Worm (Caenorhabditis elegans): ENCODE results near the gene ttbk-5.

The ttbk-5 gene

ce11 chrIV:10128906-10129386 is 38.5 kb downstream of the ttbk-5 start, which contains the start of the genes gtbp-1 and K08F4.3 (continued):
- peak; percentile 45 for TF ChIP-seq F16B12.6 (tag; optimal IDR thresholded peaks at IDR 0.05)
- no peak for TF ChIP-seq lir-3 (tag; optimal IDR thresholded peaks at IDR 0.05; ENCODE audit: poor library complexity)
- peak; percentile 78 for TF ChIP-seq nhr-77 (tag; optimal IDR thresholded peaks at IDR 0.05)
- TF ChIP-seq aha-1 (tag; optimal IDR thresholded peaks at IDR 0.05), result no peak
- peak; percentile 79 to 95 for TF ChIP-seq lsy-2 (tag; optimal IDR thresholded peaks at IDR 0.05)
- TF ChIP-seq fkh-8 (tag; optimal IDR thresholded peaks at IDR 0.05), result peak; percentile 65
- TF ChIP-seq irx-1 (tag; optimal IDR thresholded peaks at IDR 0.05), result peak; percentile 10
- TF ChIP-seq ets-5 (GFP tag; IDR thresholded peaks at IDR 0.05), result no peak
- peak; percentile 64 for TF ChIP-seq isw-1 (GFP tag; IDR thresholded peaks at IDR 0.05)
- TF ChIP-seq unc-86 (tag; optimal IDR thresholded peaks at IDR 0.05), result peak; percentile 24
- no peak for TF ChIP-seq sup-37 (GFP tag; optimal IDR thresholded peaks at IDR 0.05)
- no peak; the same call in 1 of the 2 replicates for TF ChIP-seq ceh-88 (GFP tag; IDR thresholded peaks at IDR 0.05)
- no peak for TF ChIP-seq hpl-2 (GFP tag; optimal IDR thresholded peaks at IDR 0.05)
- TF ChIP-seq nhr-90 (tag; optimal IDR thresholded peaks at IDR 0.05; ENCODE audit: poor library complexity), result peak; percentile 45
- peak; percentile 83 for TF ChIP-seq snu-23 (GFP tag; optimal IDR thresholded peaks at IDR 0.05)
- no peak for TF ChIP-seq nhr-12 (tag; optimal IDR thresholded peaks at IDR 0.05)
- TF ChIP-seq nhr-47 (tag; optimal IDR thresholded peaks at IDR 0.05), result peak; percentile 74
- TF ChIP-seq ceh-90 (tag; optimal IDR thresholded peaks at IDR 0.05), result no peak
- no peak for TF ChIP-seq alr-1 (tag; optimal IDR thresholded peaks at IDR 0.05; ENCODE audit: borderline replicate concordance)
- TF ChIP-seq nhr-28 (tag; optimal IDR thresholded peaks at IDR 0.05), result no peak
- TF ChIP-seq egl-13 (tag; optimal IDR thresholded peaks at IDR 0.05), result no peak
- TF ChIP-seq mdl-1 (tag; optimal IDR thresholded peaks at IDR 0.05), result peak in 1 of 2 experiments; percentile 66
- TF ChIP-seq nhr-84 (tag; optimal IDR thresholded peaks at IDR 0.05), result no peak
- TF ChIP-seq pax-3 (tag; optimal IDR thresholded peaks at IDR 0.05), result peak; percentile 23
- no peak for TF ChIP-seq sptf-1 (tag; optimal IDR thresholded peaks at IDR 0.05)
- TF ChIP-seq mef-2 (tag; optimal IDR thresholded peaks at IDR 0.05), result no peak
- TF ChIP-seq nhr-71 (tag; optimal IDR thresholded peaks at IDR 0.05), result peak; percentile 78
- peak; percentile 47 for TF ChIP-seq pqm-1 (tag; optimal IDR thresholded peaks at IDR 0.05)
- peak; percentile 92 to 97 for TF ChIP-seq lin-35 (GFP tag; optimal IDR thresholded peaks at IDR 0.05)
- TF ChIP-seq ceh-8 (GFP tag; optimal IDR thresholded peaks at IDR 0.05), result no peak
- TF ChIP-seq ztf-11 (tag; optimal IDR thresholded peaks at IDR 0.05), result no peak
- no peak for TF ChIP-seq unc-62 (GFP tag; optimal IDR thresholded peaks at IDR 0.05)
- peak; percentile 68 for TF ChIP-seq nhr-20 (tag; optimal IDR thresholded peaks at IDR 0.05)
- peak; percentile 23 for TF ChIP-seq vab-15 (tag; optimal IDR thresholded peaks at IDR 0.05)
- peak; percentile 85 for TF ChIP-seq lin-15B (tag; optimal IDR thresholded peaks at IDR 0.05)
- TF ChIP-seq dsc-1 (tag; optimal IDR thresholded peaks at IDR 0.05), result peak; percentile 37
- TF ChIP-seq efl-3 (GFP tag; optimal IDR thresholded peaks at IDR 0.05), result no peak
- no peak for TF ChIP-seq zag-1 (tag; optimal IDR thresholded peaks at IDR 0.05)
- TF ChIP-seq mab-9 (GFP tag; IDR thresholded peaks at IDR 0.05), result no peak
- TF ChIP-seq blmp-1 (tag; optimal IDR thresholded peaks at IDR 0.05), result peak; percentile 53
- peak; percentile 83 to 95 for TF ChIP-seq efl-1 (optimal IDR thresholded peaks at IDR 0.05)
- peak; percentile 94 to 99 for TF ChIP-seq efl-1 (GFP tag; optimal IDR thresholded peaks at IDR 0.05 in 1 of 2)
- TF ChIP-seq C16A3.4 (tag; optimal IDR thresholded peaks at IDR 0.05), result peak; percentile 75
- TF ChIP-seq unc-130 (tag; optimal IDR thresholded peaks at IDR 0.05), result peak; percentile 49
- peak; percentile 38; the same call in 1 of the 2 replicates for TF ChIP-seq grh-1 (GFP tag; IDR thresholded peaks at IDR 0.05)
- no peak for TF ChIP-seq fkh-10 (GFP tag; optimal IDR thresholded peaks at IDR 0.05)
- TF ChIP-seq mep-1 (tag; optimal IDR thresholded peaks at IDR 0.05), result peak; percentile 85
- peak in 1 of 3 experiments; percentile 71 for TF ChIP-seq ceh-82 (tag; optimal IDR thresholded peaks at IDR 0.05)
- TF ChIP-seq sox-4 (tag; optimal IDR thresholded peaks at IDR 0.05), result no peak
- TF ChIP-seq tlp-1 (tag; optimal IDR thresholded peaks at IDR 0.05), result no peak
- TF ChIP-seq C04F5.9 (tag; optimal IDR thresholded peaks at IDR 0.05), result no peak
- TF ChIP-seq elt-2 (tag; optimal IDR thresholded peaks at IDR 0.05), result no peak
- no peak for TF ChIP-seq Y116A8C.19 (tag; optimal IDR thresholded peaks at IDR 0.05; ENCODE audit: borderline replicate concordance)
